Fruit fly (Drosophila melanogaster) S2 (cell line): ENCODE results near the gene Mf.

Source experiments
- CG8478 ChIP-seq: fragments of >200 bp; optimal IDR thresholded peaks from 2 replicates; lab custom pipeline; 2018
- CTCF ChIP-seq, 2 experiments: fragments of >200 bp; optimal IDR thresholded peaks; 2 replicates each; lab custom pipeline; 2018

DNA sequence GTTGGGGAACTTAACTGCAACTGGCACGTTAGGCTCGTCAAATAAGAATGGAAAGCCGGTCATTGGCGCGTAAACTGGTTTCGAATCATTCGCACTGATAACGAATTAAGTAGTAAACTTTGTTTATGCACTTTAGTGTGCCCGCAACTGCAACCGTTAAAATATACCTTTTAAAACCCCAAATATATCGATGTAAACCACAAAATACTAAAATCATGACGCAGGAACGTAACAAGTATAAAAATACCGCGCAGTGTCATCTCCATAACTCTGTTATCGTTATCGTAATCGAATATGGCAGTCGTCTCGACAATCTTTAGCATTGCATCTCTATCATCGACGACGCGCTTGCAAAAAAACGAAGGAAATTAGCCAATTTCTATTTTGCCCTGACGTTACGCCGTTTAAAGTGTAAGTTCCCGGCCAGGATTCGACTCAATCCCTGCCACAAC is 44.0 kb upstream of the Mf start, which contains the start of the genes CG31344 and Caf1-55:
- no peak for TF ChIP-seq CG8478 (lab: Kevin White, UChicago)
- TF ChIP-seq CTCF (optimal IDR thresholded peaks at IDR 0.05; lab: Kevin White, UChicago): no peak
